Worm (Caenorhabditis elegans) whole organism, young adult: ENCODE measurements around the gene cyp-14A3.

Experiments
- B0035.1 ChIP-seq: sonication (generic microtip); optimal IDR thresholded peaks from 2 replicates; lab custom pipeline; 2016; ENCODE audit warnings: missing genetic modification characterization, mild to moderate bottlenecking, missing compliant biosample characterization, missing genotype, missing genetic modification reagents
- D2030.7 ChIP-seq: fragments of 200-800 bp; sonication (Bioruptor generic); IDR thresholded peaks from 2 replicates; pipeline ENCODE4 v1.3.6; 2022; ENCODE audit warnings: missing genetic modification reagents, missing genetic modification characterization, missing compliant biosample characterization
- F10E7.11 ChIP-seq: sonication (generic microtip); optimal IDR thresholded peaks from 2 replicates; lab custom pipeline; 2017; ENCODE audit warnings: mild to moderate bottlenecking, missing genetic modification characterization, moderate library complexity, missing compliant biosample characterization
- F37B4.10 ChIP-seq: fragments of 200-800 bp; sonication (Bioruptor generic); IDR thresholded peaks from 2 replicates; pipeline ENCODE4 v1.3.6; 2022; ENCODE audit warnings: missing genetic modification characterization, missing compliant biosample characterization
- F39B2.1 ChIP-seq: fragments of 200-800 bp; sonication (Bioruptor generic); IDR thresholded peaks from 2 replicates; pipeline ENCODE4 v1.3.6; 2022; ENCODE audit warnings: missing genetic modification reagents, missing genetic modification characterization, missing compliant biosample characterization
- F49E8.2 ChIP-seq: sonication (generic microtip); optimal IDR thresholded peaks from 3 replicates; lab custom pipeline; 2017; ENCODE audit warnings: missing genetic modification characterization, mild to moderate bottlenecking, missing compliant biosample characterization, antibody characterized with exemption, moderate library complexity; ENCODE audit not compliant: insufficient read depth
- F55B11.4 ChIP-seq: sonication (generic microtip); optimal IDR thresholded peaks from 2 replicates; lab custom pipeline; 2016; ENCODE audit warnings: missing compliant biosample characterization, missing genetic modification characterization, borderline replicate concordance; ENCODE audit not compliant: insufficient read depth
- F57A8.1 ChIP-seq: fragments of 200-800 bp; sonication (Bioruptor generic); optimal IDR thresholded peaks from 2 replicates; lab custom pipeline; 2018; ENCODE audit warnings: mild to moderate bottlenecking, missing genetic modification characterization, moderate library complexity, missing compliant biosample characterization
- F57C9.4 ChIP-seq: sonication (generic microtip); optimal IDR thresholded peaks from 2 replicates; lab custom pipeline; 2017; ENCODE audit warnings: mild to moderate bottlenecking, missing genetic modification characterization, missing compliant biosample characterization
- Y53F4B.3 ChIP-seq: fragments of 200-800 bp; sonication (Bioruptor generic); IDR thresholded peaks from 2 replicates; pipeline ENCODE4 v1.3.6; 2022; ENCODE audit warnings: missing genetic modification reagents, missing genetic modification characterization, missing compliant biosample characterization
- Y56A3A.18 ChIP-seq: fragments of 200-800 bp; sonication (Bioruptor generic); IDR thresholded peaks from 2 replicates; pipeline ENCODE4 v1.3.6; 2022; ENCODE audit warnings: missing genetic modification reagents, missing genetic modification characterization, missing compliant biosample characterization
- Y67H2A.10 ChIP-seq: fragments of 200-800 bp; sonication (Bioruptor generic); conservative IDR thresholded peaks from 2 replicates; pipeline ENCODE4 v1.3.6; 2022; ENCODE audit warnings: missing genetic modification reagents, missing genetic modification characterization, missing compliant biosample characterization
- Y79H2A.3 ChIP-seq: fragments of 200-800 bp; sonication (Bioruptor generic); conservative IDR thresholded peaks from 2 replicates; pipeline ENCODE4 v1.3.6; 2022; ENCODE audit warnings: missing genetic modification reagents, missing genetic modification characterization, missing compliant biosample characterization
- ama-1 ChIP-seq, 3 experiments: fragments of 150-350 bp in 1 of 3; sonication (generic microtip) in 2 of 3; optimal IDR thresholded peaks; 2 replicates each; lab custom pipeline; 2014 to 2018; ENCODE audit warnings: missing biosample characterization in 2 of 3, missing genetic modification characterization in 2 of 3, missing genetic modification reagents in 2 of 3
- aptf-2 ChIP-seq: fragments of 200-800 bp; sonication (Bioruptor generic); conservative IDR thresholded peaks from 2 replicates; pipeline ENCODE4 v1.3.6; 2022; ENCODE audit warnings: missing genetic modification reagents, missing genetic modification characterization, missing compliant biosample characterization
- aptf-3 ChIP-seq: fragments of 200-800 bp; sonication (Bioruptor generic); IDR thresholded peaks from 2 replicates; pipeline ENCODE4 v1.3.6; 2022; ENCODE audit warnings: missing genetic modification characterization, missing compliant biosample characterization
- athp-1 ChIP-seq: sonication (generic microtip); optimal IDR thresholded peaks from 2 replicates; lab custom pipeline; 2017; ENCODE audit warnings: mild to moderate bottlenecking, missing genetic modification characterization, missing compliant biosample characterization
- cebp-1 ChIP-seq, 2 experiments: fragments of 200-800 bp in 1 of 2; sonication (Bioruptor generic) in 1 of 2; sonication (generic microtip) in 1 of 2; IDR thresholded peaks in 1 of 2; optimal IDR thresholded peaks in 1 of 2; 2 replicates each; pipeline versions ENCODE4 v1.3.6 to Lab custom; 2017 to 2022; ENCODE audit warnings: missing compliant biosample characterization in 2 of 2, missing genetic modification characterization in 2 of 2, mild to moderate bottlenecking in 1 of 2, missing genetic modification reagents in 1 of 2, moderate library complexity in 1 of 2
- ceh-79 ChIP-seq: sonication (generic microtip); optimal IDR thresholded peaks from 2 replicates; lab custom pipeline; 2017; ENCODE audit warnings: mild to moderate bottlenecking, missing genetic modification characterization, missing compliant biosample characterization
- ceh-91 ChIP-seq: fragments of 200-800 bp; sonication (Bioruptor generic); IDR thresholded peaks from 2 replicates; pipeline ENCODE4 v1.3.6; 2022; ENCODE audit warnings: missing genetic modification reagents, missing genetic modification characterization, missing compliant biosample characterization
- chd-7 ChIP-seq: sonication (generic microtip); optimal IDR thresholded peaks from 2 replicates; lab custom pipeline; 2016; ENCODE audit warnings: mild to moderate bottlenecking, missing genetic modification characterization, moderate library complexity, missing compliant biosample characterization
- egl-44 ChIP-seq: fragments of 200-800 bp; sonication (Bioruptor generic); IDR thresholded peaks from 2 replicates; pipeline ENCODE4 v1.3.6; 2022; ENCODE audit warnings: missing genetic modification reagents, missing genetic modification characterization, missing compliant biosample characterization
- egrh-3 ChIP-seq: fragments of 200-800 bp; sonication (Bioruptor generic); IDR thresholded peaks from 2 replicates; pipeline ENCODE4 v1.3.6; 2022; ENCODE audit warnings: missing genetic modification reagents, missing genetic modification characterization, missing compliant biosample characterization
- ekl-4 ChIP-seq: fragments of 200-800 bp; sonication (Bioruptor generic); IDR thresholded peaks from 2 replicates; pipeline ENCODE4 v1.3.6; 2022; ENCODE audit warnings: missing genetic modification reagents, missing genetic modification characterization, missing compliant biosample characterization
- hlh-26 ChIP-seq: fragments of 200-800 bp; sonication (Bioruptor generic); conservative IDR thresholded peaks from 2 replicates; pipeline ENCODE4 v1.3.6; 2022; ENCODE audit warnings: missing genetic modification reagents, missing genetic modification characterization, missing compliant biosample characterization
- lag-1 ChIP-seq: fragments of 200-800 bp; sonication (Bioruptor generic); IDR thresholded peaks from 2 replicates; pipeline ENCODE4 v1.3.6; 2022; ENCODE audit warnings: missing genetic modification reagents, missing genetic modification characterization, missing compliant biosample characterization
- lin-26 ChIP-seq: fragments of 200-800 bp; sonication (Bioruptor generic); IDR thresholded peaks from 2 replicates; pipeline ENCODE4 v1.3.6; 2022; ENCODE audit warnings: missing genetic modification reagents, missing genetic modification characterization, missing compliant biosample characterization
- lin-40 ChIP-seq: sonication (generic microtip); optimal IDR thresholded peaks from 2 replicates; lab custom pipeline; 2016; ENCODE audit warnings: missing genetic modification characterization, mild to moderate bottlenecking, missing compliant biosample characterization, missing genotype, missing genetic modification reagents
- lir-1 ChIP-seq: fragments of 200-800 bp; sonication (Bioruptor generic); conservative IDR thresholded peaks from 2 replicates; pipeline ENCODE4 v1.3.6; 2022; ENCODE audit warnings: missing genetic modification reagents, missing genetic modification characterization, missing compliant biosample characterization
- mel-28 ChIP-seq: sonication (generic microtip); optimal IDR thresholded peaks from 2 replicates; lab custom pipeline; 2016; ENCODE audit warnings: borderline replicate concordance, mild to moderate bottlenecking, missing genetic modification characterization, missing compliant biosample characterization
- nhr-120 ChIP-seq: fragments of 200-800 bp; sonication (Bioruptor generic); IDR thresholded peaks from 2 replicates; pipeline ENCODE4 v1.3.6; 2022; ENCODE audit warnings: missing genetic modification characterization, missing compliant biosample characterization
- nhr-80 ChIP-seq: sonication (generic microtip); optimal IDR thresholded peaks from 2 replicates; lab custom pipeline; 2016; ENCODE audit warnings: missing genetic modification characterization, missing compliant biosample characterization
- pbrm-1 ChIP-seq: fragments of 200-800 bp; sonication (Bioruptor generic); IDR thresholded peaks from 2 replicates; pipeline ENCODE4 v1.3.6; 2022; ENCODE audit warnings: missing genetic modification reagents, missing genetic modification characterization, missing compliant biosample characterization
- pha-4 ChIP-seq: fragments of 150-350 bp; sonication (generic microtip); optimal IDR thresholded peaks from 2 replicates; lab custom pipeline; 2014; ENCODE audit warnings: missing biosample characterization, missing genetic modification reagents, missing genetic modification characterization
- rcor-1 ChIP-seq: fragments of 200-800 bp; sonication (Bioruptor generic); IDR thresholded peaks from 2 replicates; pipeline ENCODE4 v1.3.6; 2022; ENCODE audit warnings: missing genetic modification reagents, missing genetic modification characterization, missing compliant biosample characterization
- repo-1 ChIP-seq: sonication (generic microtip); optimal IDR thresholded peaks from 2 replicates; lab custom pipeline; 2017; ENCODE audit warnings: mild to moderate bottlenecking, missing genetic modification characterization, missing compliant biosample characterization
- rpc-1 ChIP-seq, 2 experiments: fragments of 150-350 bp in 1 of 2; sonication (generic microtip) in 1 of 2; optimal IDR thresholded peaks; 2 replicates each; lab custom pipeline; 2014 to 2018; ENCODE audit warnings: missing biosample characterization in 1 of 2, missing genetic modification characterization in 1 of 2, missing genetic modification reagents in 1 of 2, missing genotype in 1 of 2
- sdz-38 ChIP-seq: sonication (generic microtip); optimal IDR thresholded peaks from 2 replicates; lab custom pipeline; 2016; ENCODE audit warnings: missing genotype, missing genetic modification characterization, missing compliant biosample characterization
- sea-2 ChIP-seq: fragments of 200-800 bp; sonication (Bioruptor generic); IDR thresholded peaks from 2 replicates; pipeline ENCODE4 v1.3.6; 2022; ENCODE audit warnings: missing genetic modification characterization, missing compliant biosample characterization
- snpc-1.1 ChIP-seq: sonication (generic microtip); optimal IDR thresholded peaks from 2 replicates; lab custom pipeline; 2017; ENCODE audit warnings: missing genetic modification characterization, mild to moderate bottlenecking, missing compliant biosample characterization, antibody characterized with exemption, moderate library complexity, missing genotype, missing genetic modification reagents; ENCODE audit not compliant: insufficient read depth
- snpc-4 ChIP-seq, 5 experiments: fragments of 150-350 bp in 1 of 5; sonication (generic microtip) in 4 of 5; optimal IDR thresholded peaks; 2 replicates each; lab custom pipeline; 2014 to 2018; ENCODE audit warnings: missing genetic modification characterization in 5 of 5, missing biosample characterization in 3 of 5, antibody characterized with exemption in 2 of 5, mild to moderate bottlenecking in 2 of 5, missing compliant biosample characterization in 2 of 5, missing genotype in 2 of 5, moderate library complexity in 2 of 5, missing genetic modification reagents in 1 of 5
- unc-62 ChIP-seq: fragments of 150-350 bp; optimal IDR thresholded peaks from 2 replicates; lab custom pipeline; 2014; ENCODE audit warnings: missing biosample characterization, missing genetic modification reagents, missing genetic modification characterization
- xnd-1 ChIP-seq: sonication (generic microtip); optimal IDR thresholded peaks from 2 replicates; lab custom pipeline; 2016; ENCODE audit warnings: missing genotype, missing genetic modification reagents, missing genetic modification characterization, missing compliant biosample characterization
- zfh-2 ChIP-seq: fragments of 200-800 bp; sonication (Bioruptor generic); conservative IDR thresholded peaks from 2 replicates; pipeline ENCODE4 v1.3.6; 2022; ENCODE audit warnings: missing genetic modification reagents, missing genetic modification characterization, missing compliant biosample characterization
- ztf-25 ChIP-seq: fragments of 200-800 bp; sonication (Bioruptor generic); IDR thresholded peaks from 2 replicates; pipeline ENCODE4 v1.3.6; 2022; ENCODE audit warnings: missing genetic modification reagents, missing genetic modification characterization, missing compliant biosample characterization

The cyp-14A3 gene

ce11 chrX:13306869-13307446 is 33.0 kb upstream of the cyp-14A3 start (continued):
- TF ChIP-seq snpc-1.1 (tag; lab: Kevin White, UChicago) (peak; percentile 81), egrh-3 (GFP tag; lab: Robert Waterston, UW) (peak; percentile 31; the same call in 1 of the 2 replicates), Y56A3A.18 (GFP tag; lab: Robert Waterston, UW) (peak; percentile 95), F37B4.10 (GFP tag; lab: Robert Waterston, UW) (0 out of 2 replicates have a peak, but pooled peaks have one; percentile 92), xnd-1 (no peak), aptf-3 (no peak), sea-2 (GFP tag; lab: Robert Waterston, UW) (no peak), aptf-2 (GFP tag; lab: Robert Waterston, UW) (no peak), rcor-1 (GFP tag; lab: Robert Waterston, UW) (peak; percentile 93; the same call in 1 of the 2 replicates), egl-44 (GFP tag; lab: Robert Waterston, UW) (peak; percentile 91; the same call in 1 of the 2 replicates), Y67H2A.10 (GFP tag; lab: Robert Waterston, UW) (no peak), D2030.7 (GFP tag; lab: Robert Waterston, UW) (peak; percentile 90), Y53F4B.3 (peak; percentile 65), Y79H2A.3 (GFP tag; lab: Robert Waterston, UW) (0 out of 2 replicates have a peak, but pooled peaks have one; percentile 34), ztf-25 (GFP tag; lab: Robert Waterston, UW) (peak; percentile 98), chd-7 (tag; lab: Kevin White, UChicago) (peak; percentile 91), lin-40 (tag; lab: Kevin White, UChicago) (no peak), ekl-4 (GFP tag; lab: Robert Waterston, UW) (peak; percentile 87), lag-1 (GFP tag; lab: Robert Waterston, UW) (no peak), nhr-120 (GFP tag; lab: Robert Waterston, UW) (0 out of 2 replicates have a peak, but pooled peaks have one; percentile 47), F49E8.2 (tag; lab: Kevin White, UChicago) (no peak), zfh-2 (no peak), F57A8.1 (GFP tag; lab: Kevin White, UChicago) (peak; percentile 82), F10E7.11 (tag; lab: Kevin White, UChicago) (peak; percentile 91), ceh-79 (tag; lab: Kevin White, UChicago) (peak; percentile 95), nhr-80 (peak; percentile 43), athp-1 (tag; lab: Kevin White, UChicago) (peak; percentile 86), rpc-1 (optimal IDR thresholded peaks at IDR 0.05; lab: Kevin White, UChicago) (peak; percentile 99), rpc-1 (tag; optimal IDR thresholded peaks at IDR 0.05; lab: Kevin White, UChicago) (peak; percentile 100), F57C9.4 (tag; lab: Kevin White, UChicago) (peak; percentile 35), B0035.1 (tag; lab: Kevin White, UChicago) (peak; percentile 89), repo-1 (tag; lab: Kevin White, UChicago) (no peak), ceh-91 (GFP tag; lab: Robert Waterston, UW) (no peak), unc-62 (GFP tag; lab: Kevin White, UChicago) (no peak)
- TF ChIP-seq, all 124 proteins: peak for 95

ce11 chrX:13305779-13306178 is 31.8 kb upstream of the cyp-14A3 start, which contains the start of gene srd-43:
TSS of gene srd-43 (minus strand) at chrX:13305844.
- TF ChIP-seq lin-40 (tag; lab: Kevin White, UChicago) = no peak
- TF ChIP-seq sdz-38 (tag; lab: Kevin White, UChicago) = no peak
- TF ChIP-seq pbrm-1 = no peak
- TF ChIP-seq snpc-4 (GFP tag; optimal IDR thresholded peaks at IDR 0.05; lab: Kevin White, UChicago) = no peak
- TF ChIP-seq snpc-4 (tag; optimal IDR thresholded peaks at IDR 0.05; lab: Kevin White, UChicago) = no peak
- TF ChIP-seq hlh-26 (GFP tag; lab: Robert Waterston, UW) = no peak
- no peak for TF ChIP-seq mel-28
- no peak for TF ChIP-seq egrh-3 (GFP tag; lab: Robert Waterston, UW)
- TF ChIP-seq lin-26 (GFP tag; lab: Robert Waterston, UW) = no peak
- TF ChIP-seq F39B2.1 (GFP tag; lab: Robert Waterston, UW) = no peak
- TF ChIP-seq cebp-1 (GFP tag; IDR thresholded peaks at IDR 0.05; lab: Robert Waterston, UW) = no peak
- TF ChIP-seq cebp-1 (tag; optimal IDR thresholded peaks at IDR 0.05; lab: Kevin White, UChicago) = no peak
- no peak for TF ChIP-seq aptf-2 (GFP tag; lab: Robert Waterston, UW)
- no peak for TF ChIP-seq ama-1 (optimal IDR thresholded peaks at IDR 0.05; lab: Kevin White, UChicago)
- TF ChIP-seq ama-1 (GFP tag; optimal IDR thresholded peaks at IDR 0.05; lab: Kevin White, UChicago) = no peak
- TF ChIP-seq lir-1 = no peak
- no peak for TF ChIP-seq F55B11.4 (tag; lab: Kevin White, UChicago)
- TF ChIP-seq pha-4 = no peak
